Fruit fly (Drosophila melanogaster) whole organism, wandering third instar larva: ENCODE measurements around the gene CG34109.

Experiments
- Abd-B ChIP-seq: fragments of >200 bp; optimal IDR thresholded peaks from 2 replicates; lab custom pipeline; 2017; ENCODE audit warnings: missing biosample characterization, missing genetic modification characterization
- Dif ChIP-seq: fragments of 200-275, 200-300 bp; sonication (Bioruptor generic); optimal IDR thresholded peaks from 2 replicates; lab custom pipeline; 2018; ENCODE audit warnings: missing biosample characterization, missing genetic modification characterization; ENCODE audit not compliant: partially characterized antibody
- Hr83 ChIP-seq: fragments of 200-300 bp; sonication (Bioruptor generic); optimal IDR thresholded peaks from 2 replicates; lab custom pipeline; 2016; ENCODE audit warnings: missing biosample characterization, mild to moderate bottlenecking, missing genetic modification characterization, moderate library complexity; ENCODE audit not compliant: poor library complexity, severe bottlenecking
- Jra ChIP-seq: sonication (Bioruptor generic); optimal IDR thresholded peaks from 2 replicates; lab custom pipeline; 2016; ENCODE audit warnings: missing biosample characterization, missing genetic modification characterization
- OdsH ChIP-seq: fragments of 200-800 bp; sonication (Bioruptor generic); optimal IDR thresholded peaks from 2 replicates; lab custom pipeline; 2016; ENCODE audit warnings: missing biosample characterization, mild to moderate bottlenecking, missing genetic modification characterization
- Rel ChIP-seq, 2 experiments: fragments of 200-800 bp; sonication (Bioruptor generic) in 1 of 2; optimal IDR thresholded peaks; 2 replicates in 1 of 2; 3 replicates in 1 of 2; lab custom pipeline; 2016 to 2019; ENCODE audit warnings: mild to moderate bottlenecking in 2 of 2, missing biosample characterization in 2 of 2, missing genetic modification characterization in 2 of 2, moderate library complexity in 1 of 2
- Vsx2 ChIP-seq: fragments of 200-300, 225-300 bp; sonication (Bioruptor generic); optimal IDR thresholded peaks from 2 replicates; lab custom pipeline; 2018; ENCODE audit warnings: missing biosample characterization, missing genetic modification characterization; ENCODE audit not compliant: partially characterized antibody
- br ChIP-seq: fragments of 200-800 bp; sonication (Bioruptor generic); optimal IDR thresholded peaks from 2 replicates; lab custom pipeline; 2016; ENCODE audit warnings: missing biosample characterization, missing genetic modification characterization
- dmrt93B ChIP-seq: fragments of 200-800 bp; sonication (Bioruptor generic); optimal IDR thresholded peaks from 2 replicates; lab custom pipeline; 2018; ENCODE audit warnings: missing biosample characterization, mild to moderate bottlenecking, missing genetic modification characterization
- fru ChIP-seq: fragments of 200-800 bp; sonication (Bioruptor generic); optimal IDR thresholded peaks from 3 replicates; lab custom pipeline; 2016; ENCODE audit warnings: missing biosample characterization, mild to moderate bottlenecking, missing genetic modification characterization
- pan ChIP-seq: fragments of >200 bp; optimal IDR thresholded peaks from 2 replicates; lab custom pipeline; 2017
- psq ChIP-seq: fragments of 200-800 bp; sonication (Bioruptor generic); optimal IDR thresholded peaks from 3 replicates; lab custom pipeline; 2017; ENCODE audit warnings: missing biosample characterization, mild to moderate bottlenecking, missing genetic modification characterization, moderate library complexity
- usp ChIP-seq: fragments of >200 bp; optimal IDR thresholded peaks from 2 replicates; lab custom pipeline; 2017; ENCODE audit warnings: missing biosample characterization, missing genetic modification characterization
- woc ChIP-seq: sonication (Bioruptor generic); optimal IDR thresholded peaks from 2 replicates; lab custom pipeline; 2016; ENCODE audit warnings: missing biosample characterization, mild to moderate bottlenecking, missing genetic modification characterization

DNA sequence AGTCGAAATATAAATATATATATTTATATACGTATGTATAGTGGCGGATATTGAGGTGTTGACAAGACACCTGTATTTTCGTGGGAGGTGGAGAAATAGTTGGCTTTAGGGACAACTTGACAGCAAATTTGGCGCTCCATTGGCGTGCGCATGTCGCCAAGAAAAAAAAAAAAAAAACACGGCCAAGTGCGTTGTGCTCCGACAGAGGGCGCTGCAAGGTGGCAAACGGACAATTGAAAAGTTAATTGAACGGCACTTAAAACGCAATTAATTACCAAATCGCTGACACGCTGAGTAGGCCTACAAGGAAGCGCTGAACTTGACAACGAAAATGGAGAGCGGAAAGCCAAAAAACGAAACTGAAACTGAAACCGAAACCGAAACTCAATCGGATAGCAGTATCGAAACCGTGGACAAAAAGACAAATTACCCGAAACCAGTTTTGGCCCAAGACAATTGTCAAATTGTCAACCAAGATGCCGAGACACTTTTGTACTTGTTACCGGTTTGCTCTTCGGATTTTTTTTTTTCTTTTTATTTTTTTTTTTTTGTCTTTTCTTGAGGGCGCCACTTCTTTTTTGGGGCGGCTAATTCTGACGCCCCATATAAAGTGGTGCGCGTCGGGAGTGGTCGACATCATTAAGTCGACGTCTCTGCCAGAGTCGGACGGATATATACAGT is 40.2 kb upstream of the CG34109 start, which contains the start of gene Cpr31A:
- TF ChIP-seq Jra (GFP tag; lab: Kevin White, UChicago) (no peak), dmrt93B (no peak), psq (GFP tag; lab: Kevin White, UChicago) (no peak), Hr83 (GFP tag; lab: Kevin White, UChicago) (no peak), pan (no peak), Dif (GFP tag; lab: Kevin White, UChicago) (no peak), Abd-B (GFP tag; lab: Kevin White, UChicago) (no peak), OdsH (GFP tag; lab: Kevin White, UChicago) (no peak), br (GFP tag; lab: Kevin White, UChicago) (no peak), Rel (GFP tag; optimal IDR thresholded peaks at IDR 0.05; lab: Kevin White, UChicago) (no peak), Rel (tag; optimal IDR thresholded peaks at IDR 0.05; lab: Kevin White, UChicago) (no peak), Vsx2 (GFP tag; lab: Kevin White, UChicago) (no peak), fru (no peak), usp (GFP tag; lab: Kevin White, UChicago) (no peak), woc (GFP tag; lab: Kevin White, UChicago) (no peak)
